Worm (Caenorhabditis elegans): ENCODE measurements around the gene Y54G11A.7.
A peak's percentile ranks its signal among the peaks of the same experiment; 100 is the strongest.

The Y54G11A.7 gene

DNA sequence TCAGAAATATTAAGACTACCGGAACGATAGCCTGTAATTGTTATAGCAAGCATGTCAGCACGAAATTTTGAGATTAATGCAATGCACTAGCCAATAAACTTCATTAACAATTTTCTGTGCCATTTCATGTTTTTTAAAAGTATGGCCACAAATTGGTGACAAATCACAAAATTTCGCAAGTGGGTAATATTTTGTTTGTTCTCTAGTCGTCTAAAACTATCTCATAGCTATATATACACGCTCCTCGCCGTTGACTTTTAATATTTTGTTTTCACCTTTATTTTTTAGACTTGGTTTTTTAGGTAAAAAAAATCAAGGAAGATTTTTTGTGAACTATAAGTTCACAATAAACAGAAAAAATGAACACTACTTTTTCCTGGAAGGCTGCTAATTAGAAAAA is 6.3 kb upstream of the Y54G11A.7 start:
- TF ChIP-seq pqm-1 (tag; optimal IDR thresholded peaks at IDR 0.05) (peak; percentile 8), nhr-28 (tag; optimal IDR thresholded peaks at IDR 0.05) (peak; percentile 57), Y75B8A.6 (GFP tag; IDR thresholded peaks at IDR 0.05) (no peak), fkh-10 (GFP tag; optimal IDR thresholded peaks at IDR 0.05) (no peak), nhr-10 (tag; optimal IDR thresholded peaks at IDR 0.05) (no peak), daf-16 (GFP tag; optimal IDR thresholded peaks at IDR 0.05) (no peak), daf-16 (tag; optimal IDR thresholded peaks at IDR 0.05) (peak; percentile 83), dmd-6 (GFP tag; IDR thresholded peaks at IDR 0.05) (peak; percentile 31; the same call in 1 of the 2 replicates), ceh-62 (tag; optimal IDR thresholded peaks at IDR 0.05) (no peak)

DNA sequence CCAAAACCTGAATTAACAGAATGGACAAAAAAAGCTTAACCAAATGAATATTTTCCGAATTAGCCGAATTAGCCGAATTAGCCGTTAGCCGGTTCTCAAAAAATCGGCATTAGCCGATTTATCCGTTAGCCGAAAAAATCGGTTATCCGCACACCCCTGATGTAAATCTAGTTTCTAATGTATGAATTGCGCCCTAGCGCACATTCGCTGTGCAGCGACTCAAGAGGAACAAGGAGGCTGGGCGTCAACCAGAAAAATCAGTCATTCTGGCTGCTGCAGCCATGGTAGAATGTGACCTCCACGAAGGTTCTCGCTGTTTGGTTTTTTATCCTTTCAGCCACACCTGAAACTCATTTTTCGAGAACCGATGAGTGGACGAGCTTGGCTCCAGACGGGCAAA is 5.3 kb upstream of the Y54G11A.7 start:
- 0 out of 2 replicates have a peak, but pooled peaks have one; percentile 36 for TF ChIP-seq nhr-42 (GFP tag; IDR thresholded peaks at IDR 0.05)

DNA sequence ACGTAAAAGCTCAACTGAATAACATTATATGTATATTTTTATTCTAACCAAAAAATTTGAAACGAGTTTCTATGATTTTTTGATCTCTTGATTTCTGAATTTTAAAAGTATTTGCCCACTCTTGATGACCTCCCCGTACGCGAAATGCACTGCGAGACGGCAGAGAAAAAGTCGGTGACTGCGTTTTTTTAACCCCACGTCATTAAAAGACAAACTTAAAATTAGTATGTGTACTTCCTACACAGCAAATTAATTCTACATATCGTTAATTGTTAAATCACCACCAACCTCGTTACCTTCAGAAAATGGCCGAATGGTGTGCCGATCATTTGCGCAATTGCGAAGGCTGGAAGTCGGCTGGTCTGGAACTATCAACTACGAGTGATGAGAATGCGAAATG is 4.6 kb upstream of the Y54G11A.7 start, which contains the start of gene Y54G11A.4:
Y54G11A.4 (plus strand) TSS at position 301 of the 400 bp plus-strand sequence.
- TF ChIP-seq nhr-28 (tag; optimal IDR thresholded peaks at IDR 0.05) (peak; percentile 1), tra-1 (GFP tag; IDR thresholded peaks at IDR 0.05) (no peak), mdl-1 (tag; optimal IDR thresholded peaks at IDR 0.05) (peak in 1 of 2 experiments; percentile 18), daf-19 (GFP tag; conservative IDR thresholded peaks at IDR 0.05) (no peak), spr-1 (tag; optimal IDR thresholded peaks at IDR 0.05) (no peak)

DNA sequence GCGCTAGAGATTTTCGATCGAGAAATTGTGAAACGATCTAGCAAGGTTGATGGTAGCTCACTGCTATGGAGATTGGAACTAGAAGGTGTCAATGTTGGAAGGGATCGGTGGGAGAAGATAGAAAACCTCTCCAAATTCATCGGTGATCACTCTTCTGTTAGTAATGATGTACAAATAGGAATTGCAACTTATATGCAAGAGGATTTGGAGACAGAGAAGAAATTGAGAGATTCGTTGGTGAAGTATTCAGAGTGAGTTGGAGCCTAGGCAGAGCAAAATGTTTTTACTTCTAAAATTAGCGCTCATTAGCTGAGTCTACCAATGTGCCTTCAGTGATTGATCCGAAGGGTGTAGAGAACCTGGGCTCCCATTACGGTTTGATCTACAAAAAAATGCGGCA is 2.7 kb upstream of the Y54G11A.7 start:
- TF ChIP-seq unc-62 (GFP tag; optimal IDR thresholded peaks at IDR 0.05 in 1 of 2): peak in 1 of 2 experiments; percentile 79
- TF ChIP-seq unc-62 (tag; optimal IDR thresholded peaks at IDR 0.05): no peak
- no peak for TF ChIP-seq Y105C5A.15 (GFP tag; IDR thresholded peaks at IDR 0.05)

DNA sequence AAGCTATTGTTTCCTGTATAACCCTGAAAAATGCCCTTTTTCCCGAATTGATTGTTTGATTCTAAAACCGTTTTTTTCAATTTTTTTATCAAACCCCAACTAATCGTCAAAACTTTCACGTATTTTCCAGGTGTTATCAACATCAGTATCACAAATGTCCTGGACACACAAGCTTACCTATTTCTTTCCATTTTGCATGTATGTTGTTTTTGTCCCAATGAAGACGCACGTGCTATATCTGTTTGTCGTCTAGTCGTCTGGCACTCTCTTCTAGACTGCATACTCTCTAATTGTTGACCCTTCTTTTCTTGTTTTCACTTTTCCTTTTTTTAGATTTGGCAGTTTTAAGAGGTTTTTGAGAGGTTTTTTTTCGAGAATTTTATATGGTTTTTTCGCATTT is 785 bp upstream of the Y54G11A.7 start:
- TF ChIP-seq mdl-1 (tag; optimal IDR thresholded peaks at IDR 0.05) (peak; percentile 83 to 98), sdz-12 (GFP tag; optimal IDR thresholded peaks at IDR 0.05) (no peak), D1046.2 (GFP tag; IDR thresholded peaks at IDR 0.05) (no peak), ceh-28 (tag; optimal IDR thresholded peaks at IDR 0.05) (no peak), rbr-2 (tag; optimal IDR thresholded peaks at IDR 0.05) (peak; percentile 9), madf-5 (GFP tag; IDR thresholded peaks at IDR 0.05) (no peak), hlh-11 (tag; optimal IDR thresholded peaks at IDR 0.05) (peak; percentile 83), daf-19 (GFP tag; conservative IDR thresholded peaks at IDR 0.05) (no peak), duxl-1 (tag; optimal IDR thresholded peaks at IDR 0.05; ENCODE audit: poor library complexity) (no peak), aly-2 (tag; optimal IDR thresholded peaks at IDR 0.05) (no peak), nhr-102 (tag; optimal IDR thresholded peaks at IDR 0.05) (peak; percentile 77), arid-1 (GFP tag; conservative IDR thresholded peaks at IDR 0.05) (no peak), mdt-29 (GFP tag; IDR thresholded peaks at IDR 0.05) (no peak), ceh-82 (tag; optimal IDR thresholded peaks at IDR 0.05) (no peak), mxl-2 (GFP tag; conservative IDR thresholded peaks at IDR 0.05) (no peak), T26A8.4 (GFP tag; IDR thresholded peaks at IDR 0.05) (no peak), R02D3.7 (tag; optimal IDR thresholded peaks at IDR 0.05) (no peak), F44E2.7 (GFP tag; IDR thresholded peaks at IDR 0.05) (no peak), ceh-44 (GFP tag; IDR thresholded peaks at IDR 0.05) (no peak), Y48G9A.11 (GFP tag; IDR thresholded peaks at IDR 0.05) (no peak), lin-13 (GFP tag; optimal IDR thresholded peaks at IDR 0.05) (no peak), lin-29 (GFP tag; IDR thresholded peaks at IDR 0.05) (no peak), unc-39 (tag; optimal IDR thresholded peaks at IDR 0.05) (no peak), cey-2 (tag; optimal IDR thresholded peaks at IDR 0.05; ENCODE audit: borderline replicate concordance, insufficient read depth) (peak; percentile 27), snpc-1.2 (GFP tag; IDR thresholded peaks at IDR 0.05) (no peak), nhr-10 (tag; optimal IDR thresholded peaks at IDR 0.05) (no peak), lin-38 (GFP tag; IDR thresholded peaks at IDR 0.05) (no peak), ztf-11 (tag; optimal IDR thresholded peaks at IDR 0.05) (no peak), nhr-76 (tag; optimal IDR thresholded peaks at IDR 0.05) (no peak), ztf-7 (tag; optimal IDR thresholded peaks at IDR 0.05) (no peak), nhr-237 (tag; optimal IDR thresholded peaks at IDR 0.05) (no peak), nhr-6 (tag; optimal IDR thresholded peaks at IDR 0.05) (no peak)
